Worm (Caenorhabditis elegans) whole organism, young adult: Measurements from ENCODE around the gene F41C6.4.

Experiments used
- F10E7.11 ChIP-seq: sonication (generic microtip); optimal IDR thresholded peaks from 2 replicates; lab custom pipeline; 2017; ENCODE audit warnings: mild to moderate bottlenecking, missing genetic modification characterization, moderate library complexity, missing compliant biosample characterization
- F55B11.4 ChIP-seq: sonication (generic microtip); optimal IDR thresholded peaks from 2 replicates; lab custom pipeline; 2016; ENCODE audit warnings: missing compliant biosample characterization, missing genetic modification characterization, borderline replicate concordance; ENCODE audit not compliant: insufficient read depth
- ama-1 ChIP-seq, 3 experiments: fragments of 150-350 bp in 1 of 3; sonication (generic microtip) in 2 of 3; optimal IDR thresholded peaks; 2 replicates each; lab custom pipeline; 2014 to 2018; ENCODE audit warnings: missing biosample characterization in 2 of 3, missing genetic modification characterization in 2 of 3, missing genetic modification reagents in 2 of 3
- aptf-3 ChIP-seq: fragments of 200-800 bp; sonication (Bioruptor generic); IDR thresholded peaks from 2 replicates; pipeline ENCODE4 v1.3.6; 2022; ENCODE audit warnings: missing genetic modification characterization, missing compliant biosample characterization
- cebp-1 ChIP-seq, 2 experiments: fragments of 200-800 bp in 1 of 2; sonication (Bioruptor generic) in 1 of 2; sonication (generic microtip) in 1 of 2; IDR thresholded peaks in 1 of 2; optimal IDR thresholded peaks in 1 of 2; 2 replicates each; pipeline versions ENCODE4 v1.3.6 to Lab custom; 2017 to 2022; ENCODE audit warnings: missing compliant biosample characterization in 2 of 2, missing genetic modification characterization in 2 of 2, mild to moderate bottlenecking in 1 of 2, missing genetic modification reagents in 1 of 2, moderate library complexity in 1 of 2
- hrde-1 ChIP-seq: sonication (generic microtip); optimal IDR thresholded peaks from 2 replicates; lab custom pipeline; 2016; ENCODE audit warnings: missing genetic modification characterization, mild to moderate bottlenecking, missing compliant biosample characterization, moderate library complexity, missing genotype, missing genetic modification reagents, borderline replicate concordance
- lsl-1 ChIP-seq: fragments of 200-800 bp; sonication (Bioruptor generic); optimal IDR thresholded peaks from 2 replicates; lab custom pipeline; 2018; ENCODE audit warnings: mild to moderate bottlenecking, missing genetic modification characterization, moderate library complexity, missing compliant biosample characterization
- madf-8 ChIP-seq: fragments of 200-800 bp; sonication (Bioruptor generic); conservative IDR thresholded peaks from 2 replicates; pipeline ENCODE4 v1.3.6; 2022; ENCODE audit warnings: missing genetic modification reagents, missing genetic modification characterization, missing compliant biosample characterization
- sptf-2 ChIP-seq: fragments of 200-800 bp; sonication (Bioruptor generic); optimal IDR thresholded peaks from 2 replicates; lab custom pipeline; 2018; ENCODE audit warnings: mild to moderate bottlenecking, missing genetic modification characterization, missing compliant biosample characterization
- unc-62 ChIP-seq: fragments of 150-350 bp; optimal IDR thresholded peaks from 2 replicates; lab custom pipeline; 2014; ENCODE audit warnings: missing biosample characterization, missing genetic modification reagents, missing genetic modification characterization

DNA sequence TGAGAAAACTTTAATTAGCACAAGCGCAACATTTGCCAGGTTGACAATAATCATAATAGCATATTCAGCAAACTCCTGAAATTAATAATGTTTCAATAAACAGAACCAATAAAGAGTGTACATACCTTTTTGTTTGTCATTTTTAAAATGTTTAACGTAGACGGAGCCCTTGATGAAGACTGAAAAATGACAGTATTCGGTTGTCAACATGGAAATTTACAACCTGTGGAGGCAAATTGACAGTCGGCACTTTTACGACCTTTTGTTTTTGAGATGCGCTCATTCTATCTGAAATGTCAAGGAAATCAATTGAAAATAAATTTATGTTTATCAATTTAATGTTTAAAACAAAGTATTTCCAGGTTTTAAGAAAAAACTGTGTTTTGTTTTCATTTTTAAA is 9.8 kb upstream of the F41C6.4 start:
- TF ChIP-seq lsl-1 (GFP tag; lab: Kevin White, UChicago): no peak
- TF ChIP-seq madf-8: no peak
- no peak for TF ChIP-seq sptf-2 (GFP tag; lab: Kevin White, UChicago)
- no peak for TF ChIP-seq ama-1 (optimal IDR thresholded peaks at IDR 0.05; lab: Kevin White, UChicago)
- no peak for TF ChIP-seq ama-1 (GFP tag; optimal IDR thresholded peaks at IDR 0.05; lab: Kevin White, UChicago)
- TF ChIP-seq hrde-1 (tag; lab: Kevin White, UChicago): no peak
- no peak for TF ChIP-seq cebp-1 (GFP tag; IDR thresholded peaks at IDR 0.05; lab: Robert Waterston, UW)
- no peak for TF ChIP-seq cebp-1 (tag; optimal IDR thresholded peaks at IDR 0.05; lab: Kevin White, UChicago)
- TF ChIP-seq unc-62 (GFP tag; lab: Kevin White, UChicago): no peak
- no peak for TF ChIP-seq aptf-3
- TF ChIP-seq F10E7.11 (tag; lab: Kevin White, UChicago): no peak
- TF ChIP-seq F55B11.4 (tag; lab: Kevin White, UChicago): no peak
